Worm (Caenorhabditis elegans) whole organism, L4 larva: ENCODE measurements around the gene mtm-5.

Source experiments
- T20F7.1 ChIP-seq: fragments of 200-800 bp; sonication (Bioruptor generic); optimal IDR thresholded peaks from 2 replicates; lab custom pipeline; 2018; ENCODE audit warnings: mild to moderate bottlenecking, missing genetic modification characterization, missing compliant biosample characterization
- T26A8.4 ChIP-seq: fragments of 200-800 bp; sonication (Bioruptor generic); IDR thresholded peaks from 2 replicates; pipeline ENCODE4 v1.3.6; 2022; ENCODE audit warnings: missing genetic modification characterization, missing compliant biosample characterization
- Y5F2A.4 ChIP-seq: fragments of 200-800 bp; sonication (Bioruptor generic); optimal IDR thresholded peaks from 2 replicates; lab custom pipeline; 2018; ENCODE audit warnings: mild to moderate bottlenecking, missing genetic modification characterization, missing compliant biosample characterization
- aha-1 ChIP-seq: fragments of 150-350 bp; peaks from one replicate; lab custom pipeline; 2014; ENCODE audit warnings: missing biosample characterization, missing genetic modification characterization
- aly-2 ChIP-seq: sonication (generic microtip); optimal IDR thresholded peaks from 2 replicates; lab custom pipeline; 2018; ENCODE audit warnings: missing biosample characterization, missing genetic modification characterization
- arid-1 ChIP-seq: fragments of 200-800 bp; sonication (Bioruptor generic); conservative IDR thresholded peaks from 2 replicates; pipeline ENCODE4 v1.3.6; 2022; ENCODE audit warnings: missing genetic modification reagents, missing genetic modification characterization, missing compliant biosample characterization
- attf-4 ChIP-seq: sonication (generic microtip); optimal IDR thresholded peaks from 3 replicates; lab custom pipeline; 2017; ENCODE audit warnings: missing biosample characterization, missing genetic modification characterization
- ceh-20 ChIP-seq: fragments of 200-800 bp; sonication (Bioruptor generic); IDR thresholded peaks from 2 replicates; pipeline ENCODE4 v1.3.6; 2022; ENCODE audit warnings: missing genetic modification reagents, missing genetic modification characterization, missing compliant biosample characterization
- ceh-28 ChIP-seq: fragments of 150-350 bp; optimal IDR thresholded peaks from 2 replicates; lab custom pipeline; 2014; ENCODE audit warnings: missing biosample characterization, missing genetic modification reagents, missing genetic modification characterization
- ceh-62 ChIP-seq: sonication (generic microtip); optimal IDR thresholded peaks from 2 replicates; lab custom pipeline; 2017; ENCODE audit warnings: missing biosample characterization, missing genetic modification characterization
- daf-16 ChIP-seq, 3 experiments: sonication (generic microtip); optimal IDR thresholded peaks; 2 replicates each; lab custom pipeline; 2016 to 2017; ENCODE audit warnings: missing genetic modification characterization in 3 of 3, missing genetic modification reagents in 3 of 3, mild to moderate bottlenecking in 2 of 3, missing compliant biosample characterization in 2 of 3, missing biosample characterization in 1 of 3, moderate library complexity in 1 of 3
- daf-8 ChIP-seq: fragments of 200-800 bp; sonication (Bioruptor generic); IDR thresholded peaks from 2 replicates; pipeline ENCODE4 v1.3.6; 2022; ENCODE audit warnings: missing genetic modification characterization, missing compliant biosample characterization
- dmd-6 ChIP-seq: fragments of 200-800 bp; sonication (Bioruptor generic); IDR thresholded peaks from 2 replicates; pipeline ENCODE4 v1.3.6; 2022; ENCODE audit warnings: missing genetic modification reagents, missing genetic modification characterization, missing compliant biosample characterization
- dve-1 ChIP-seq: sonication (generic microtip); optimal IDR thresholded peaks from 2 replicates; lab custom pipeline; 2017; ENCODE audit warnings: antibody characterized with exemption, mild to moderate bottlenecking, missing genetic modification characterization, missing compliant biosample characterization; ENCODE audit not compliant: insufficient read depth
- egl-43 ChIP-seq: fragments of 200-800 bp; sonication (Bioruptor generic); IDR thresholded peaks from 2 replicates; pipeline ENCODE4 v1.3.6; 2022; ENCODE audit warnings: missing genetic modification reagents, missing genetic modification characterization, missing compliant biosample characterization
- fkh-10 ChIP-seq: fragments of 150-350 bp; optimal IDR thresholded peaks from 2 replicates; lab custom pipeline; 2014; ENCODE audit warnings: missing biosample characterization, missing genetic modification reagents, missing genetic modification characterization
- hif-1 ChIP-seq, 2 experiments: sonication (generic microtip); optimal IDR thresholded peaks; 2 replicates each; lab custom pipeline; 2016 to 2017; ENCODE audit warnings: missing compliant biosample characterization in 2 of 2, missing genetic modification characterization in 2 of 2, missing genetic modification reagents in 2 of 2, missing genotype in 2 of 2, mild to moderate bottlenecking in 1 of 2
- hlh-30 ChIP-seq: sonication (generic microtip); optimal IDR thresholded peaks from 2 replicates; lab custom pipeline; 2017; ENCODE audit warnings: antibody characterized with exemption, mild to moderate bottlenecking, missing genetic modification characterization, missing compliant biosample characterization; ENCODE audit not compliant: insufficient read depth
- hmg-1.1 ChIP-seq: fragments of 200-800 bp; sonication (Bioruptor generic); IDR thresholded peaks from 2 replicates; pipeline ENCODE4 v1.3.6; 2022; ENCODE audit warnings: missing genetic modification reagents, missing genetic modification characterization, missing compliant biosample characterization
- jun-1 ChIP-seq: fragments of 150-350 bp; optimal IDR thresholded peaks from 2 replicates; lab custom pipeline; 2014; ENCODE audit warnings: missing biosample characterization, missing genetic modification reagents, missing genetic modification characterization
- lim-7 ChIP-seq: fragments of 200-800 bp; sonication (Bioruptor generic); IDR thresholded peaks from 2 replicates; pipeline ENCODE4 v1.3.6; 2022; ENCODE audit warnings: missing genetic modification characterization, missing compliant biosample characterization
- lin-1 ChIP-seq: fragments of 200-800 bp; sonication (Bioruptor generic); IDR thresholded peaks from 2 replicates; pipeline ENCODE4 v1.3.6; 2022; ENCODE audit warnings: missing genetic modification reagents, missing genetic modification characterization, missing compliant biosample characterization
- lin-13 ChIP-seq: fragments of 150-350 bp; optimal IDR thresholded peaks from 2 replicates; lab custom pipeline; 2014; ENCODE audit warnings: missing biosample characterization, missing genetic modification reagents, missing genetic modification characterization
- lin-38 ChIP-seq: fragments of 200-800 bp; sonication (Bioruptor generic); IDR thresholded peaks from 2 replicates; pipeline ENCODE4 v1.3.6; 2022; ENCODE audit warnings: missing genetic modification reagents, missing genetic modification characterization, missing compliant biosample characterization
- lsy-2 ChIP-seq, 2 experiments: fragments of 150-350 bp in 1 of 2; sonication (generic microtip) in 1 of 2; optimal IDR thresholded peaks; 2 replicates each; lab custom pipeline; 2014 to 2017; ENCODE audit warnings: missing biosample characterization in 2 of 2, missing genetic modification characterization in 2 of 2
- madf-5 ChIP-seq, 2 experiments: fragments of 200-800 bp; sonication (Bioruptor generic); IDR thresholded peaks; 2 replicates each; pipeline ENCODE4 v1.3.6; 2022; ENCODE audit warnings: missing compliant biosample characterization in 2 of 2, missing genetic modification characterization in 2 of 2
- mdl-1 ChIP-seq, 2 experiments: fragments of 150-350 bp in 1 of 2; sonication (generic microtip) in 1 of 2; optimal IDR thresholded peaks; 2 replicates each; lab custom pipeline; 2014 to 2017; ENCODE audit warnings: missing biosample characterization in 2 of 2, missing genetic modification characterization in 2 of 2
- mdt-29 ChIP-seq: fragments of 200-800 bp; sonication (Bioruptor generic); IDR thresholded peaks from 2 replicates; pipeline ENCODE4 v1.3.6; 2022; ENCODE audit warnings: missing genetic modification reagents, missing genetic modification characterization, missing compliant biosample characterization
- mep-1 ChIP-seq: fragments of 150-350 bp; sonication (generic microtip); optimal IDR thresholded peaks from 3 replicates; lab custom pipeline; 2014; ENCODE audit warnings: missing biosample characterization, missing genetic modification characterization
- mxl-2 ChIP-seq: fragments of 200-800 bp; sonication (Bioruptor generic); conservative IDR thresholded peaks from 2 replicates; pipeline ENCODE4 v1.3.6; 2022; ENCODE audit warnings: missing genetic modification reagents, missing genetic modification characterization, missing compliant biosample characterization
- mxl-3 ChIP-seq: fragments of 200-800 bp; sonication (Bioruptor generic); optimal IDR thresholded peaks from 2 replicates; lab custom pipeline; 2018; ENCODE audit warnings: mild to moderate bottlenecking, missing genetic modification characterization, missing compliant biosample characterization
- nhr-102 ChIP-seq: sonication (generic microtip); optimal IDR thresholded peaks from 2 replicates; lab custom pipeline; 2016; ENCODE audit warnings: mild to moderate bottlenecking, missing genetic modification characterization, moderate library complexity, missing compliant biosample characterization
- nhr-11 ChIP-seq: fragments of 150-350 bp; optimal IDR thresholded peaks from 2 replicates; lab custom pipeline; 2014; ENCODE audit warnings: missing biosample characterization, missing genetic modification characterization
- nhr-28 ChIP-seq: fragments of 150-350 bp; optimal IDR thresholded peaks from 2 replicates; lab custom pipeline; 2014; ENCODE audit warnings: missing biosample characterization, missing genetic modification characterization
- nhr-6 ChIP-seq: fragments of 150-350 bp; optimal IDR thresholded peaks from 2 replicates; lab custom pipeline; 2014; ENCODE audit warnings: missing biosample characterization, missing genetic modification characterization
- nhr-77 ChIP-seq: fragments of 150-350 bp; optimal IDR thresholded peaks from 2 replicates; lab custom pipeline; 2014; ENCODE audit warnings: missing biosample characterization, missing genetic modification characterization
- php-3 ChIP-seq: fragments of 200-800 bp; sonication (Bioruptor generic); IDR thresholded peaks from 2 replicates; pipeline ENCODE4 v1.3.6; 2022; ENCODE audit warnings: missing genetic modification reagents, missing genetic modification characterization, missing compliant biosample characterization
- pqm-1 ChIP-seq: sonication (generic microtip); optimal IDR thresholded peaks from 2 replicates; lab custom pipeline; 2017; ENCODE audit warnings: missing biosample characterization, missing genetic modification characterization
- rbr-2 ChIP-seq: sonication (generic microtip); optimal IDR thresholded peaks from 2 replicates; lab custom pipeline; 2016; ENCODE audit warnings: missing genotype, missing genetic modification characterization, missing compliant biosample characterization
- saeg-2 ChIP-seq: fragments of 200-800 bp; sonication (Bioruptor generic); IDR thresholded peaks from 2 replicates; pipeline ENCODE4 v1.3.6; 2022; ENCODE audit warnings: missing genetic modification reagents, missing genetic modification characterization, missing compliant biosample characterization
- spr-1 ChIP-seq: sonication (generic microtip); optimal IDR thresholded peaks from 2 replicates; lab custom pipeline; 2016; ENCODE audit warnings: mild to moderate bottlenecking, missing genetic modification characterization, missing compliant biosample characterization
- tag-97 ChIP-seq: fragments of 200-800 bp; sonication (Bioruptor generic); IDR thresholded peaks from 2 replicates; pipeline ENCODE4 v1.3.6; 2022; ENCODE audit warnings: missing genetic modification characterization, missing compliant biosample characterization
- tra-1 ChIP-seq: fragments of 200-800 bp; sonication (Bioruptor generic); IDR thresholded peaks from 2 replicates; pipeline ENCODE4 v1.3.6; 2022; ENCODE audit warnings: missing genetic modification reagents, missing genetic modification characterization, missing compliant biosample characterization
- unc-62 ChIP-seq, 3 experiments: fragments of 150-350 bp in 1 of 3; sonication (generic microtip); optimal IDR thresholded peaks in 2 of 3; peaks in 1 of 3; 1 replicate in 1 of 3; 2 replicates in 2 of 3; lab custom pipeline; 2014 to 2017; ENCODE audit warnings: missing biosample characterization in 3 of 3, missing genetic modification characterization in 3 of 3, missing genetic modification reagents in 3 of 3, missing genotype in 1 of 3
- vab-7 ChIP-seq: fragments of 200-800 bp; sonication (Bioruptor generic); IDR thresholded peaks from 2 replicates; pipeline ENCODE4 v1.3.6; 2022; ENCODE audit warnings: missing genetic modification reagents, missing genetic modification characterization, missing compliant biosample characterization
- zag-1 ChIP-seq: fragments of 150-350 bp; optimal IDR thresholded peaks from 2 replicates; lab custom pipeline; 2014; ENCODE audit warnings: missing biosample characterization, missing genetic modification characterization
- zfp-2 ChIP-seq: sonication (generic microtip); optimal IDR thresholded peaks from 2 replicates; lab custom pipeline; 2016; ENCODE audit warnings: mild to moderate bottlenecking, missing genetic modification characterization, missing compliant biosample characterization
- zip-2 ChIP-seq: fragments of 150-350 bp; optimal IDR thresholded peaks from 2 replicates; lab custom pipeline; 2014; ENCODE audit warnings: missing biosample characterization, missing genetic modification characterization

The mtm-5 gene

DNA sequence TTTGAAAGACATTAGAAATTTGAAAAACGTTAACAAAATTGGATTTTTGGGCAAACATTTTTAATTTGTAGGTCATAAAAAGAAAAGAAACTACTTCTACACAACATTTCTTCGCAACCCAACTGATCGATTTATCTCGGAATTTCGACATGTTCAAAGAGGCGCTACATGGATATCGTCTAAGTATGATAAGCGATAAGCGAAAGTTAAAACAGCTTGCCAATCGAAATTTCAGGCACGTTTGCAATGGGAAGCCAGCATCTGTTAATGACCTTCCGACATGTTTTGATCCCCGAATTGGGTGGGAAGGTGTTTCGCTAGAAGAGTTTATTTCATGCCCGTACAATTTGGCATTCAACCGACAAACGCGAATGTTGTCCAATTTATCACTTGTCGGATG is 33.6 kb upstream of the mtm-5 start:
- TF ChIP-seq Y5F2A.4: no peak
- TF ChIP-seq T26A8.4: no peak
- TF ChIP-seq fkh-10 (GFP tag; lab: Kevin White, UChicago): no peak
- peak; percentile 78 for TF ChIP-seq aha-1 (tag; lab: Kevin White, UChicago)
- TF ChIP-seq aly-2 (tag; lab: Kevin White, UChicago): no peak
- TF ChIP-seq zfp-2 (tag; lab: Kevin White, UChicago): no peak
- TF ChIP-seq unc-62 (GFP tag; optimal IDR thresholded peaks at IDR 0.05 in 1 of 2; lab: Kevin White, UChicago): peak in 1 of 2 experiments; percentile 32
- no peak for TF ChIP-seq unc-62 (tag; optimal IDR thresholded peaks at IDR 0.05; lab: Kevin White, UChicago)
- no peak for TF ChIP-seq daf-16 (GFP tag; optimal IDR thresholded peaks at IDR 0.05; lab: Kevin White, UChicago)
- no peak for TF ChIP-seq daf-16 (tag; optimal IDR thresholded peaks at IDR 0.05; lab: Kevin White, UChicago)
- no peak for TF ChIP-seq attf-4 (tag; lab: Kevin White, UChicago)
- no peak for TF ChIP-seq zag-1

DNA sequence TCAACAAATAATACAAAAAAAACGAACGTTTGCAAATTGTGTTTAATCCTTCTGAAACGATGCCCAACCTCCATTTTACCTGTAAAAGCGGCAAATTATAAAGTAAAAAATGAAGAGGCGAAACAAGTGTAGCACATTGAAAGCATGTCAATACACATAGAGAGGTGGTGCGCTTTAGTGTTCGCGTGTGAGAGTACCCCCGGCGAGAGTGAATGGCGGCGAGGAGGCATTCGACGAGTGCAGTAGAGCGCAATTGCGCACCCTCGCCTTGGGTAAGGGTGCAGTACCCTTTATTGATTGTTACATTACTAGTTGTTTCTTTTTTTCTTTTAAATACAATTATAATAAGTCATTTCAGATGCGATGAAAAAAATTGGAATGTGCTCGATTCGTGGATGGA is 32.0 kb upstream of the mtm-5 start, which contains the start of gene hst-6:
TSS of gene hst-6 (plus strand) at position 353 of the 400 bp plus-strand sequence.
- peak; percentile 69 for TF ChIP-seq mxl-3
- peak; percentile 78 for TF ChIP-seq hmg-1.1 (GFP tag; lab: Robert Waterston, UW)
- peak; percentile 10 for TF ChIP-seq nhr-77
- TF ChIP-seq nhr-6 (tag; lab: Kevin White, UChicago): peak; percentile 30
- peak; percentile 53 for TF ChIP-seq hlh-30
- peak; percentile 96 for TF ChIP-seq lin-38 (GFP tag; lab: Robert Waterston, UW)
- peak; percentile 69 for TF ChIP-seq lin-13
- peak; percentile 61; the same call in 1 of the 2 replicates for TF ChIP-seq saeg-2 (GFP tag; lab: Robert Waterston, UW)
- TF ChIP-seq zip-2: peak; percentile 21
- peak; percentile 68 for TF ChIP-seq egl-43 (GFP tag; lab: Robert Waterston, UW)
- no peak for TF ChIP-seq php-3
- TF ChIP-seq dve-1: peak; percentile 66
- TF ChIP-seq arid-1 (GFP tag; lab: Robert Waterston, UW): no peak
- TF ChIP-seq dmd-6: peak; percentile 63
- TF ChIP-seq ceh-28: peak; percentile 22
- TF ChIP-seq nhr-102 (tag; lab: Kevin White, UChicago): peak; percentile 47
- peak in 1 of 2 experiments; percentile 98 for TF ChIP-seq unc-62 (GFP tag; optimal IDR thresholded peaks at IDR 0.05 in 1 of 2; lab: Kevin White, UChicago)
- no peak for TF ChIP-seq unc-62 (tag; optimal IDR thresholded peaks at IDR 0.05; lab: Kevin White, UChicago)
- TF ChIP-seq hif-1 (tag; optimal IDR thresholded peaks at IDR 0.05; lab: Kevin White, UChicago): peak in 1 of 2 experiments; percentile 50
- no peak for TF ChIP-seq nhr-11
- peak; percentile 77 for TF ChIP-seq nhr-28
- no peak for TF ChIP-seq lim-7
- no peak for TF ChIP-seq ceh-62 (tag; lab: Kevin White, UChicago)
- TF ChIP-seq jun-1 (tag; lab: Kevin White, UChicago): no peak
- no peak for TF ChIP-seq daf-16 (GFP tag; optimal IDR thresholded peaks at IDR 0.05; lab: Kevin White, UChicago)
- TF ChIP-seq daf-16 (tag; optimal IDR thresholded peaks at IDR 0.05; lab: Kevin White, UChicago): peak; percentile 36
- peak; percentile 91 for TF ChIP-seq aha-1 (tag; lab: Kevin White, UChicago)
- TF ChIP-seq spr-1: peak; percentile 23
- no peak for TF ChIP-seq tag-97 (GFP tag; lab: Robert Waterston, UW)
- peak; percentile 86 for TF ChIP-seq mep-1 (tag; lab: Kevin White, UChicago)
- no peak for TF ChIP-seq mdt-29 (GFP tag; lab: Robert Waterston, UW)
- peak; percentile 79 for TF ChIP-seq T20F7.1 (GFP tag; lab: Kevin White, UChicago)
- TF ChIP-seq madf-5 (GFP tag; IDR thresholded peaks at IDR 0.05; lab: Robert Waterston, UW): 0 out of 4 replicates have a peak, but pooled peaks of 1 of the 2 experiments have one; percentile 45
- TF ChIP-seq vab-7 (GFP tag; lab: Robert Waterston, UW): 0 out of 2 replicates have a peak, but pooled peaks have one; percentile 15
- TF ChIP-seq mdl-1 (tag; optimal IDR thresholded peaks at IDR 0.05; lab: Kevin White, UChicago): peak in 1 of 2 experiments; percentile 50
- peak in 1 of 2 experiments; percentile 79 for TF ChIP-seq lsy-2 (tag; optimal IDR thresholded peaks at IDR 0.05; lab: Kevin White, UChicago)
- TF ChIP-seq ceh-20 (GFP tag; lab: Robert Waterston, UW): 0 out of 2 replicates have a peak, but pooled peaks have one; percentile 18
- TF ChIP-seq rbr-2 (tag; lab: Kevin White, UChicago): peak; percentile 75
- 0 out of 2 replicates have a peak, but pooled peaks have one; percentile 20 for TF ChIP-seq lin-1
- TF ChIP-seq daf-8 (GFP tag; lab: Robert Waterston, UW): no peak
- TF ChIP-seq tra-1 (GFP tag; lab: Robert Waterston, UW): 0 out of 2 replicates have a peak, but pooled peaks have one; percentile 42
- peak; percentile 46 for TF ChIP-seq pqm-1
- TF ChIP-seq mxl-2 (GFP tag; lab: Robert Waterston, UW): no peak
